Fruit fly (Drosophila melanogaster) whole organism, embryonic: Measurements from ENCODE around the gene Ucp4A.

Experiments used
- Atf3 ChIP-seq: fragments of 200-800 bp; sonication (Bioruptor generic); optimal IDR thresholded peaks from 3 replicates; lab custom pipeline; 2016; ENCODE audit warnings: missing biosample characterization, missing genetic modification characterization
- Atf6 ChIP-seq: fragments of 200-800 bp; sonication (Bioruptor generic); IDR thresholded peaks from 2 replicates; pipeline ENCODE4 v1.3.6; 2022; ENCODE audit warnings: missing biosample characterization, missing genetic modification characterization
- CG1024 ChIP-seq: fragments of 200-800 bp; sonication (Bioruptor generic); IDR thresholded peaks from 2 replicates; pipeline ENCODE4 v1.3.6; 2022; ENCODE audit warnings: missing biosample characterization, missing genetic modification characterization
- CG10565 ChIP-seq: fragments of 200-800 bp; sonication (Bioruptor generic); optimal IDR thresholded peaks from 3 replicates; lab custom pipeline; 2016; ENCODE audit warnings: missing biosample characterization, mild to moderate bottlenecking, missing genetic modification characterization
- CG12236 ChIP-seq: fragments of 200-800 bp; sonication (Bioruptor generic); optimal IDR thresholded peaks from 2 replicates; lab custom pipeline; 2016; ENCODE audit warnings: missing biosample characterization, missing genetic modification characterization
- CG13424 ChIP-seq: fragments of 200-800 bp; sonication (Bioruptor generic); optimal IDR thresholded peaks from 2 replicates; lab custom pipeline; 2019; ENCODE audit warnings: missing biosample characterization, mild to moderate bottlenecking, missing genetic modification characterization, moderate library complexity
- CG15073 ChIP-seq: fragments of 200-800 bp; sonication (Bioruptor generic); optimal IDR thresholded peaks from 2 replicates; lab custom pipeline; 2016; ENCODE audit warnings: missing biosample characterization, missing genetic modification characterization
- CG15269 ChIP-seq: fragments of 200-800 bp; sonication (Bioruptor generic); optimal IDR thresholded peaks from 2 replicates; lab custom pipeline; 2018; ENCODE audit warnings: missing biosample characterization, mild to moderate bottlenecking, missing genetic modification characterization, moderate library complexity
- CG15601 ChIP-seq: fragments of 200-800 bp; sonication (Bioruptor generic); optimal IDR thresholded peaks from 3 replicates; lab custom pipeline; 2019; ENCODE audit warnings: missing biosample characterization, mild to moderate bottlenecking, missing genetic modification characterization, moderate library complexity
- CG17186 ChIP-seq: fragments of 200-800 bp; sonication (Bioruptor generic); optimal IDR thresholded peaks from 3 replicates; lab custom pipeline; 2017; ENCODE audit warnings: missing biosample characterization, missing genetic modification reagents, missing genetic modification characterization
- CG17612 ChIP-seq: fragments of 200-800 bp; sonication (Bioruptor generic); IDR thresholded peaks from 2 replicates; pipeline ENCODE4 v1.3.6; 2022; ENCODE audit warnings: missing biosample characterization, missing genetic modification characterization
- CG18764 ChIP-seq: fragments of 200-800 bp; sonication (Bioruptor generic); optimal IDR thresholded peaks from 3 replicates; lab custom pipeline; 2016; ENCODE audit warnings: missing biosample characterization, missing genetic modification characterization
- CG3065 ChIP-seq: fragments of 200-800 bp; sonication (Bioruptor generic); optimal IDR thresholded peaks from 2 replicates; lab custom pipeline; 2016; ENCODE audit warnings: missing biosample characterization, missing genetic modification characterization
- CG32772 ChIP-seq: fragments of 200-800 bp; sonication (Bioruptor generic); IDR thresholded peaks from 2 replicates; pipeline ENCODE4 v1.3.6; 2022; ENCODE audit warnings: missing biosample characterization, missing genetic modification characterization
- CG33557 ChIP-seq: fragments of 200-800 bp; sonication (Bioruptor generic); optimal IDR thresholded peaks from 2 replicates; lab custom pipeline; 2019; ENCODE audit warnings: missing biosample characterization, mild to moderate bottlenecking, missing genetic modification characterization, moderate library complexity
- CG3407 ChIP-seq: fragments of 200-800 bp; sonication (Bioruptor generic); optimal IDR thresholded peaks from 2 replicates; lab custom pipeline; 2018; ENCODE audit warnings: missing biosample characterization, mild to moderate bottlenecking, missing genetic modification characterization
- CG4282 ChIP-seq: fragments of 200-800 bp; sonication (Bioruptor generic); optimal IDR thresholded peaks from 2 replicates; lab custom pipeline; 2016; ENCODE audit warnings: missing biosample characterization, missing genetic modification characterization
- CG4820 ChIP-seq: fragments of 200-800 bp; sonication (Bioruptor generic); optimal IDR thresholded peaks from 3 replicates; lab custom pipeline; 2016; ENCODE audit warnings: missing biosample characterization, missing genetic modification characterization
- CG6654 ChIP-seq: fragments of 200-800 bp; sonication (Bioruptor generic); optimal IDR thresholded peaks from 2 replicates; lab custom pipeline; 2017; ENCODE audit warnings: missing biosample characterization, mild to moderate bottlenecking, missing genetic modification characterization
- CG7928 ChIP-seq: fragments of 200-800 bp; sonication (Bioruptor generic); optimal IDR thresholded peaks from 2 replicates; lab custom pipeline; 2017; ENCODE audit warnings: missing biosample characterization, mild to moderate bottlenecking, missing genetic modification characterization
- CG9817 ChIP-seq: fragments of 200-800 bp; sonication (Bioruptor generic); optimal IDR thresholded peaks from 2 replicates; lab custom pipeline; 2018; ENCODE audit warnings: missing biosample characterization, mild to moderate bottlenecking, missing genetic modification characterization, moderate library complexity
- CTCF ChIP-seq: fragments of 200-800 bp; sonication (Bioruptor generic); optimal IDR thresholded peaks from 2 replicates; lab custom pipeline; 2017; ENCODE audit warnings: missing biosample characterization, mild to moderate bottlenecking, missing genetic modification characterization, moderate library complexity
- CoRest ChIP-seq: fragments of 200-800 bp; sonication (Bioruptor generic); optimal IDR thresholded peaks from 3 replicates; lab custom pipeline; 2018; ENCODE audit warnings: missing biosample characterization, mild to moderate bottlenecking, missing genetic modification characterization, moderate library complexity
- Dek ChIP-seq: fragments of 200-800 bp; sonication (Bioruptor generic); optimal IDR thresholded peaks from 3 replicates; lab custom pipeline; 2019; ENCODE audit warnings: missing biosample characterization, mild to moderate bottlenecking, missing genetic modification characterization, moderate library complexity
- Doc2 ChIP-seq: fragments of 200-800 bp; sonication (Bioruptor generic); IDR thresholded peaks from 2 replicates; pipeline ENCODE4 v1.3.6; 2022; ENCODE audit warnings: missing biosample characterization, missing genetic modification characterization
- E2f1 ChIP-seq: fragments of 200-800 bp; sonication (Bioruptor generic); IDR thresholded peaks from 2 replicates; pipeline ENCODE4 v1.3.6; 2022; ENCODE audit warnings: missing biosample characterization, missing genetic modification characterization
- Eip74EF ChIP-seq, 2 experiments: fragments of 200-800 bp in 1 of 2; fragments of >200 bp in 1 of 2; sonication (Bioruptor generic) in 1 of 2; optimal IDR thresholded peaks; 2 replicates each; lab custom pipeline; 2017 to 2019; ENCODE audit warnings: missing biosample characterization in 2 of 2, missing genetic modification characterization in 2 of 2, mild to moderate bottlenecking in 1 of 2, moderate library complexity in 1 of 2
- Ets65A ChIP-seq: fragments of 200-800 bp; sonication (Bioruptor generic); peaks from one replicate; lab custom pipeline; 2016; ENCODE audit warnings: missing biosample characterization, missing genetic modification characterization
- Fer3 ChIP-seq: fragments of 200-800 bp; sonication (Bioruptor generic); optimal IDR thresholded peaks from 2 replicates; lab custom pipeline; 2018; ENCODE audit warnings: missing biosample characterization, mild to moderate bottlenecking, missing genetic modification characterization, moderate library complexity
- Hand ChIP-seq: fragments of 200-800 bp; sonication (Bioruptor generic); optimal IDR thresholded peaks from 2 replicates; lab custom pipeline; 2017; ENCODE audit warnings: mild to moderate bottlenecking, missing biosample characterization, missing genetic modification reagents, missing genetic modification characterization
- HmgZ ChIP-seq: fragments of 200-800 bp; sonication (Bioruptor generic); optimal IDR thresholded peaks from 2 replicates; lab custom pipeline; 2018; ENCODE audit warnings: missing biosample characterization, mild to moderate bottlenecking, missing genetic modification characterization
- Hr3 ChIP-seq: fragments of 200-800 bp; sonication (Bioruptor generic); optimal IDR thresholded peaks from 3 replicates; lab custom pipeline; 2016; ENCODE audit warnings: missing biosample characterization, missing genetic modification characterization
- Lhr ChIP-seq: fragments of 200-800 bp; sonication (Bioruptor generic); optimal IDR thresholded peaks from 3 replicates; lab custom pipeline; 2017; ENCODE audit warnings: mild to moderate bottlenecking, missing biosample characterization, missing genetic modification reagents, missing genetic modification characterization
- Max ChIP-seq: fragments of 200-800 bp; sonication (Bioruptor generic); optimal IDR thresholded peaks from 2 replicates; lab custom pipeline; 2016; ENCODE audit warnings: missing biosample characterization, mild to moderate bottlenecking, missing genetic modification characterization
- Mrtf ChIP-seq: fragments of 200-800 bp; sonication (Bioruptor generic); IDR thresholded peaks from 3 replicates; pipeline ENCODE4 v1.3.6; 2022; ENCODE audit warnings: missing biosample characterization, missing genetic modification characterization
- Myb ChIP-seq: fragments of 200-800 bp; sonication (Bioruptor generic); optimal IDR thresholded peaks from 2 replicates; lab custom pipeline; 2016; ENCODE audit warnings: missing biosample characterization, missing genetic modification characterization
- Opbp ChIP-seq: fragments of 200-800 bp; sonication (Bioruptor generic); IDR thresholded peaks from 3 replicates; pipeline ENCODE4 v1.3.6; 2022; ENCODE audit warnings: missing biosample characterization, missing genetic modification characterization; ENCODE audit not compliant: partially characterized antibody
- Side ChIP-seq: fragments of 200-800 bp; sonication (Bioruptor generic); optimal IDR thresholded peaks from 2 replicates; lab custom pipeline; 2016; ENCODE audit warnings: missing biosample characterization, missing genetic modification characterization
- Vsx1 ChIP-seq: fragments of 200-800 bp; sonication (Bioruptor generic); optimal IDR thresholded peaks from 2 replicates; lab custom pipeline; 2017; ENCODE audit warnings: missing biosample characterization, mild to moderate bottlenecking, missing genetic modification characterization, missing genetic modification reagents
- al ChIP-seq: fragments of 200-800 bp; sonication (Bioruptor generic); IDR thresholded peaks from 2 replicates; pipeline ENCODE4 v1.3.6; 2022; ENCODE audit warnings: missing biosample characterization, missing genetic modification characterization
- ap ChIP-seq: fragments of 200-800 bp; sonication (Bioruptor generic); IDR thresholded peaks from 2 replicates; pipeline ENCODE4 v1.3.6; 2022; ENCODE audit warnings: missing biosample characterization, missing genetic modification characterization
- crol ChIP-seq: fragments of 200-800 bp; sonication (Bioruptor generic); IDR thresholded peaks from 2 replicates; pipeline ENCODE4 v1.3.6; 2022; ENCODE audit warnings: missing biosample characterization, missing genetic modification characterization
- ewg ChIP-seq: fragments of 200-800 bp; sonication (Bioruptor generic); optimal IDR thresholded peaks from 3 replicates; lab custom pipeline; 2017; ENCODE audit warnings: mild to moderate bottlenecking, missing biosample characterization, missing genetic modification reagents, missing genetic modification characterization
- gcm2 ChIP-seq: fragments of 200-800 bp; sonication (Bioruptor generic); optimal IDR thresholded peaks from 2 replicates; lab custom pipeline; 2016; ENCODE audit warnings: missing biosample characterization, missing genetic modification characterization
- nom ChIP-seq: fragments of 200-800 bp; sonication (Bioruptor generic); optimal IDR thresholded peaks from 2 replicates; lab custom pipeline; 2017; ENCODE audit warnings: missing biosample characterization, missing genetic modification characterization, mild to moderate bottlenecking, moderate library complexity, missing genetic modification reagents
- pho ChIP-seq: fragments of 200-800 bp; sonication (Bioruptor generic); optimal IDR thresholded peaks from 2 replicates; lab custom pipeline; 2016; ENCODE audit warnings: missing biosample characterization, missing genetic modification characterization
- seq ChIP-seq: fragments of 200-800 bp; sonication (Bioruptor generic); IDR thresholded peaks from 2 replicates; pipeline ENCODE4 v1.3.6; 2022; ENCODE audit warnings: missing biosample characterization, missing genetic modification characterization
- sr ChIP-seq: fragments of 200-800 bp; sonication (Bioruptor generic); IDR thresholded peaks from 3 replicates; pipeline ENCODE4 v1.3.6; 2022; ENCODE audit warnings: missing biosample characterization, missing genetic modification characterization
- wor ChIP-seq: fragments of 200-800 bp; sonication (Bioruptor generic); IDR thresholded peaks from 2 replicates; pipeline ENCODE4 v1.3.6; 2022; ENCODE audit warnings: missing biosample characterization, missing genetic modification characterization
- yki ChIP-seq: fragments of >200 bp; optimal IDR thresholded peaks from 3 replicates; lab custom pipeline; 2018
- zfh2 ChIP-seq: fragments of 200-800 bp; sonication (Bioruptor generic); optimal IDR thresholded peaks from 2 replicates; lab custom pipeline; 2016; ENCODE audit warnings: missing biosample characterization, missing genetic modification characterization

Ucp4A gene

dm6 chrX:17880269-17880889, 35.6 kb downstream of the Ucp4A start (continued):
- peak; percentile 98 for TF ChIP-seq CG9817 (tag; lab: Kevin White, UChicago)
- peak; percentile 96 for TF ChIP-seq Side (GFP tag; lab: Kevin White, UChicago)
- peak; percentile 90 for TF ChIP-seq CG3407 (GFP tag; lab: Kevin White, UChicago)
- TF ChIP-seq Vsx1 (GFP tag; lab: Kevin White, UChicago), result peak; percentile 76
- TF ChIP-seq CG12236 (GFP tag; lab: Kevin White, UChicago), result peak; percentile 88
- TF ChIP-seq CG15601 (tag; lab: Kevin White, UChicago), result peak; percentile 92
- peak; percentile 93 for TF ChIP-seq Hr3
- peak; percentile 92 for TF ChIP-seq gcm2 (GFP tag; lab: Kevin White, UChicago)
- TF ChIP-seq CG17612, result peak; percentile 92
- TF ChIP-seq CG18764 (GFP tag; lab: Kevin White, UChicago), result peak; percentile 74
- TF ChIP-seq Eip74EF (GFP tag; optimal IDR thresholded peaks at IDR 0.05; lab: Kevin White, UChicago), result peak in 1 of 2 experiments; percentile 94
- peak; percentile 81 for TF ChIP-seq CG6654 (GFP tag; lab: Kevin White, UChicago)
- TF ChIP-seq Ets65A (GFP tag; lab: Kevin White, UChicago), result peak; percentile 99
- TF ChIP-seq CG7928, result peak; percentile 75
- TF ChIP-seq CG4282, result peak; percentile 66
- peak; percentile 77 for TF ChIP-seq Lhr
- TF ChIP-seq Mrtf (GFP tag; lab: Robert Waterston, UW), result peak; percentile 94
- peak; percentile 90 for TF ChIP-seq ap (GFP tag; lab: Robert Waterston, UW)
- TF ChIP-seq HmgZ (tag; lab: Kevin White, UChicago), result peak; percentile 97
- TF ChIP-seq crol (GFP tag; lab: Robert Waterston, UW), result peak; percentile 72
- peak; percentile 90 for TF ChIP-seq wor (GFP tag; lab: Robert Waterston, UW)
- TF ChIP-seq Dek (tag; lab: Kevin White, UChicago), result peak; percentile 95
- peak; percentile 70 for TF ChIP-seq CG33557 (GFP tag; lab: Kevin White, UChicago)
- peak; percentile 77 for TF ChIP-seq Max (GFP tag; lab: Kevin White, UChicago)
- peak; percentile 95 for TF ChIP-seq Fer3 (tag; lab: Kevin White, UChicago)
- TF ChIP-seq seq, result peak; percentile 91
- peak; percentile 87 for TF ChIP-seq CG3065 (GFP tag; lab: Kevin White, UChicago)
- peak; percentile 66 for TF ChIP-seq CTCF (GFP tag; lab: Kevin White, UChicago)
- TF ChIP-seq CG32772, result peak; percentile 97
- peak; percentile 87 for TF ChIP-seq CG1024 (GFP tag; lab: Robert Waterston, UW)
- TF ChIP-seq CG4820 (GFP tag; lab: Kevin White, UChicago), result peak; percentile 83
- peak; percentile 93 for TF ChIP-seq al (GFP tag; lab: Robert Waterston, UW)
- TF ChIP-seq Atf3 (GFP tag; lab: Kevin White, UChicago), result peak; percentile 94
- TF ChIP-seq Opbp (GFP tag; lab: Robert Waterston, UW), result no peak
- TF ChIP-seq CG17186 (GFP tag; lab: Kevin White, UChicago), result peak; percentile 55
- TF ChIP-seq CG15073 (GFP tag; lab: Kevin White, UChicago), result peak; percentile 69
- TF ChIP-seq CG15269 (tag; lab: Kevin White, UChicago), result peak; percentile 97
- TF ChIP-seq yki (lab: Kevin White, UChicago), result no peak
- peak; percentile 96 for TF ChIP-seq pho (GFP tag; lab: Kevin White, UChicago)
- peak; percentile 96 for TF ChIP-seq CoRest (tag; lab: Kevin White, UChicago)
- peak; percentile 83 for TF ChIP-seq Myb (GFP tag; lab: Kevin White, UChicago)
- TF ChIP-seq CG10565 (GFP tag; lab: Kevin White, UChicago), result peak; percentile 14
- peak; percentile 93 for TF ChIP-seq E2f1 (GFP tag; lab: Robert Waterston, UW)
- TF ChIP-seq sr, result peak; percentile 69; the same call in 2 of the 3 replicates
- TF ChIP-seq ewg, result peak; percentile 92
- TF ChIP-seq Doc2 (GFP tag; lab: Robert Waterston, UW), result peak; percentile 70; the same call in 1 of the 2 replicates
- TF ChIP-seq zfh2 (GFP tag; lab: Kevin White, UChicago), result peak; percentile 98
- peak; percentile 91 for TF ChIP-seq CG13424 (tag; lab: Kevin White, UChicago)
- peak; percentile 84 for TF ChIP-seq Hand (GFP tag; lab: Kevin White, UChicago)
- no peak for TF ChIP-seq nom (GFP tag; lab: Kevin White, UChicago)
- peak; percentile 96 for TF ChIP-seq Atf6 (GFP tag; lab: Robert Waterston, UW)
